Fruit fly (Drosophila melanogaster): ENCODE measurements around the gene CG14367.

The CG14367 gene

dm6 chr3R:13713541-13713940 lies 19.7 kb downstream of the CG14367 start:
- TF ChIP-seq psq (GFP tag; optimal IDR thresholded peaks at IDR 0.05) (peak; percentile 8), CG32264 (GFP tag; optimal IDR thresholded peaks at IDR 0.05) (no peak), tai (GFP tag; optimal IDR thresholded peaks at IDR 0.05) (no peak), Mio (GFP tag; optimal IDR thresholded peaks at IDR 0.05) (no peak), lola (GFP tag; optimal IDR thresholded peaks at IDR 0.05) (no peak), h (GFP tag; optimal IDR thresholded peaks at IDR 0.05) (no peak), Sp1 (GFP tag; optimal IDR thresholded peaks at IDR 0.05) (peak; percentile 4), fru (GFP tag; optimal IDR thresholded peaks at IDR 0.05) (no peak), ey (GFP tag; optimal IDR thresholded peaks at IDR 0.05) (no peak), rgr (GFP tag; optimal IDR thresholded peaks at IDR 0.05) (no peak), CG9705 (GFP tag; optimal IDR thresholded peaks at IDR 0.05) (no peak), Vsx2 (GFP tag; optimal IDR thresholded peaks at IDR 0.05; ENCODE audit: partially characterized antibody) (no peak), CrebA (GFP tag; optimal IDR thresholded peaks at IDR 0.05; ENCODE audit: borderline replicate concordance) (no peak), dmrt93B (GFP tag; optimal IDR thresholded peaks at IDR 0.05) (no peak), foxo (GFP tag; optimal IDR thresholded peaks at IDR 0.05) (no peak), Rel (GFP tag; optimal IDR thresholded peaks at IDR 0.05) (no peak), Rel (tag; optimal IDR thresholded peaks at IDR 0.05) (no peak), brk (GFP tag; optimal IDR thresholded peaks at IDR 0.05) (no peak), br (GFP tag; optimal IDR thresholded peaks at IDR 0.05) (no peak), woc (GFP tag; optimal IDR thresholded peaks at IDR 0.05) (no peak), Dif (GFP tag; optimal IDR thresholded peaks at IDR 0.05; ENCODE audit: partially characterized antibody) (no peak), HLH106 (tag; optimal IDR thresholded peaks at IDR 0.05) (peak; percentile 35), usp (GFP tag; optimal IDR thresholded peaks at IDR 0.05) (no peak)

- TF ChIP-seq Dfd (GFP tag; optimal IDR thresholded peaks at IDR 0.05) (no peak), lola (GFP tag; optimal IDR thresholded peaks at IDR 0.05) (no peak), br (GFP tag; optimal IDR thresholded peaks at IDR 0.05) (peak; percentile 25), Hr83 (GFP tag; optimal IDR thresholded peaks at IDR 0.05; ENCODE audit: poor library complexity, severe bottlenecking) (peak; percentile 41), h (GFP tag; optimal IDR thresholded peaks at IDR 0.05) (peak; percentile 3), GATAd (GFP tag; optimal IDR thresholded peaks at IDR 0.05) (no peak)
Observed at dm6 chr3R:13713984-13714532, 20.2 kb downstream of the CG14367 start.

- TF ChIP-seq fru (GFP tag; optimal IDR thresholded peaks at IDR 0.05) (peak; percentile 61), Hr83 (GFP tag; optimal IDR thresholded peaks at IDR 0.05; ENCODE audit: poor library complexity, severe bottlenecking) (no peak), N (GFP tag; optimal IDR thresholded peaks at IDR 0.05) (peak; percentile 26), h (GFP tag; optimal IDR thresholded peaks at IDR 0.05) (peak; percentile 7), rgr (GFP tag; optimal IDR thresholded peaks at IDR 0.05) (peak; percentile 12), Rel (GFP tag; optimal IDR thresholded peaks at IDR 0.05) (no peak), Rel (tag; optimal IDR thresholded peaks at IDR 0.05) (no peak), tai (GFP tag; optimal IDR thresholded peaks at IDR 0.05) (peak; percentile 41), CG32264 (GFP tag; optimal IDR thresholded peaks at IDR 0.05) (no peak), CrebA (GFP tag; optimal IDR thresholded peaks at IDR 0.05; ENCODE audit: borderline replicate concordance) (peak; percentile 43), Dif (GFP tag; optimal IDR thresholded peaks at IDR 0.05; ENCODE audit: partially characterized antibody) (peak; percentile 34), foxo (GFP tag; optimal IDR thresholded peaks at IDR 0.05) (peak in 1 of 2 experiments; percentile 16), jim (GFP tag; optimal IDR thresholded peaks at IDR 0.05) (no peak)
Observed at dm6 chr3R:13715012-13715673, 21.3 kb downstream of the CG14367 start, which contains the start of gene kmr. Gene kmr (plus strand): TSS chr3R:13715207.

- TF ChIP-seq woc (GFP tag; optimal IDR thresholded peaks at IDR 0.05) (no peak), sage (GFP tag; optimal IDR thresholded peaks at IDR 0.05) (no peak), Sp1 (GFP tag; optimal IDR thresholded peaks at IDR 0.05) (peak; percentile 17), ey (GFP tag; optimal IDR thresholded peaks at IDR 0.05) (no peak), Hnf4 (GFP tag; optimal IDR thresholded peaks at IDR 0.05) (no peak), psq (GFP tag; optimal IDR thresholded peaks at IDR 0.05) (peak; percentile 59), jim (GFP tag; optimal IDR thresholded peaks at IDR 0.05) (no peak), Dfd (GFP tag; optimal IDR thresholded peaks at IDR 0.05) (no peak), fru (GFP tag; optimal IDR thresholded peaks at IDR 0.05) (peak; percentile 26), HLH106 (tag; optimal IDR thresholded peaks at IDR 0.05) (no peak), CG9705 (GFP tag; optimal IDR thresholded peaks at IDR 0.05) (no peak), CrebA (GFP tag; optimal IDR thresholded peaks at IDR 0.05; ENCODE audit: borderline replicate concordance) (peak; percentile 46), Vsx2 (GFP tag; optimal IDR thresholded peaks at IDR 0.05; ENCODE audit: partially characterized antibody) (no peak)
Observed at dm6 chr3R:13715674-13716454, 22.0 kb downstream of the CG14367 start.
